Worm (Caenorhabditis elegans): ENCODE results near the gene ins-17.

ce11 chrIII:4450773-4451423 is 26.5 kb downstream of the ins-17 start:
- no peak for TF ChIP-seq Y55F3AM.14 (GFP tag; optimal IDR thresholded peaks at IDR 0.05)
- no peak for TF ChIP-seq unc-55 (GFP tag; optimal IDR thresholded peaks at IDR 0.05)
- no peak for TF ChIP-seq lin-39 (tag; optimal IDR thresholded peaks at IDR 0.05)
- TF ChIP-seq lin-11 (tag; optimal IDR thresholded peaks at IDR 0.05): no peak
- no peak for TF ChIP-seq C34F6.9 (tag; optimal IDR thresholded peaks at IDR 0.05)
- TF ChIP-seq unc-62 (GFP tag; optimal IDR thresholded peaks at IDR 0.05): no peak
- TF ChIP-seq snpc-4 (tag; optimal IDR thresholded peaks at IDR 0.05): no peak
- TF ChIP-seq nhr-10 (tag; optimal IDR thresholded peaks at IDR 0.05): no peak
- TF ChIP-seq nhr-12 (tag; optimal IDR thresholded peaks at IDR 0.05): no peak
- no peak for TF ChIP-seq mab-5 (tag; optimal IDR thresholded peaks at IDR 0.05)
- no peak for TF ChIP-seq alr-1 (tag; optimal IDR thresholded peaks at IDR 0.05)
- TF ChIP-seq ztf-11 (tag; optimal IDR thresholded peaks at IDR 0.05): no peak
